Fruit fly (Drosophila melanogaster) whole organism, embryonic: ENCODE data around the gene Atg5.

Experiments
- Ada2b ChIP-seq: fragments of 200-800 bp; sonication (Bioruptor generic); IDR thresholded peaks from 2 replicates; pipeline ENCODE4 v1.3.6; 2022; ENCODE audit warnings: missing biosample characterization, missing genetic modification characterization
- CG10274 ChIP-seq: fragments of 200-800 bp; sonication (Bioruptor generic); optimal IDR thresholded peaks from 3 replicates; lab custom pipeline; 2017; ENCODE audit warnings: missing biosample characterization, mild to moderate bottlenecking, missing genetic modification characterization
- CG11723 ChIP-seq: fragments of 200-800 bp; sonication (Bioruptor generic); optimal IDR thresholded peaks from 2 replicates; lab custom pipeline; 2017; ENCODE audit warnings: missing biosample characterization, mild to moderate bottlenecking, missing genetic modification characterization
- CG13775 ChIP-seq: fragments of 200-800 bp; sonication (Bioruptor generic); optimal IDR thresholded peaks from 3 replicates; lab custom pipeline; 2017; ENCODE audit warnings: missing biosample characterization, mild to moderate bottlenecking, missing genetic modification characterization
- CG14965 ChIP-seq: fragments of 200-800 bp; sonication (Bioruptor generic); optimal IDR thresholded peaks from 2 replicates; lab custom pipeline; 2016; ENCODE audit warnings: missing biosample characterization, missing genetic modification characterization, borderline replicate concordance
- CG1602 ChIP-seq: fragments of 200-800 bp; sonication (Bioruptor generic); optimal IDR thresholded peaks from 3 replicates; lab custom pipeline; 2016; ENCODE audit warnings: missing biosample characterization, missing genetic modification characterization
- CG16815 ChIP-seq: fragments of 200-800 bp; sonication (Bioruptor generic); optimal IDR thresholded peaks from 3 replicates; lab custom pipeline; 2017; ENCODE audit warnings: missing biosample characterization, mild to moderate bottlenecking, missing genetic modification characterization
- CG18262 ChIP-seq: fragments of 200-800 bp; optimal IDR thresholded peaks from 3 replicates; lab custom pipeline; 2019; ENCODE audit warnings: missing biosample characterization, mild to moderate bottlenecking, missing genetic modification characterization, moderate library complexity
- CG31365 ChIP-seq: fragments of 200-800 bp; sonication (Bioruptor generic); optimal IDR thresholded peaks from 2 replicates; lab custom pipeline; 2018; ENCODE audit warnings: missing biosample characterization, mild to moderate bottlenecking, missing genetic modification characterization
- CG32767 ChIP-seq: fragments of 200-800 bp; sonication (Bioruptor generic); IDR thresholded peaks from 2 replicates; pipeline ENCODE4 v1.3.6; 2022; ENCODE audit warnings: missing biosample characterization, missing genetic modification characterization
- CG3407 ChIP-seq: fragments of 200-800 bp; sonication (Bioruptor generic); optimal IDR thresholded peaks from 2 replicates; lab custom pipeline; 2018; ENCODE audit warnings: missing biosample characterization, mild to moderate bottlenecking, missing genetic modification characterization
- CG7786 ChIP-seq: fragments of 200-800 bp; sonication (Bioruptor generic); optimal IDR thresholded peaks from 2 replicates; lab custom pipeline; 2016; ENCODE audit warnings: missing biosample characterization, missing genetic modification characterization
- CG8089 ChIP-seq: fragments of 200-800 bp; sonication (Bioruptor generic); optimal IDR thresholded peaks from 3 replicates; lab custom pipeline; 2016; ENCODE audit warnings: missing biosample characterization, missing genetic modification characterization
- Chrac-16 ChIP-seq: fragments of 200-800 bp; sonication (Bioruptor generic); optimal IDR thresholded peaks from 3 replicates; lab custom pipeline; 2016; ENCODE audit warnings: missing biosample characterization, missing genetic modification characterization
- D ChIP-seq, 2 experiments: fragments of 200-800 bp in 1 of 2; fragments of >200 bp in 1 of 2; sonication (Bioruptor generic) in 1 of 2; optimal IDR thresholded peaks; 2 replicates in 1 of 2; 3 replicates in 1 of 2; lab custom pipeline; 2017; ENCODE audit warnings: mild to moderate bottlenecking in 1 of 2, missing biosample characterization in 1 of 2, missing genetic modification characterization in 1 of 2, missing genetic modification reagents in 1 of 2
- Ets65A ChIP-seq: fragments of 200-800 bp; sonication (Bioruptor generic); peaks from one replicate; lab custom pipeline; 2016; ENCODE audit warnings: missing biosample characterization, missing genetic modification characterization
- HHEX ChIP-seq: fragments of 200-800 bp; sonication (Bioruptor generic); optimal IDR thresholded peaks from 3 replicates; lab custom pipeline; 2017; ENCODE audit warnings: missing biosample characterization, mild to moderate bottlenecking, missing genetic modification characterization, missing genetic modification reagents
- HLH3B ChIP-seq: fragments of 200-800 bp; sonication (Bioruptor generic); IDR thresholded peaks from 2 replicates; pipeline ENCODE4 v1.3.6; 2022; ENCODE audit warnings: missing biosample characterization, missing genetic modification characterization
- Med ChIP-seq: fragments of 200-800 bp; sonication (Bioruptor generic); peaks from one replicate; lab custom pipeline; 2016; ENCODE audit warnings: missing biosample characterization, missing genetic modification characterization, mild to moderate bottlenecking, inconsistent platforms, moderate library complexity
- Trl ChIP-seq, 3 experiments: fragments of >200 bp in 2 of 3; fragments of 200-800 bp in 1 of 3; sonication (Bioruptor generic) in 1 of 3; optimal IDR thresholded peaks; 2 replicates in 1 of 3; 3 replicates in 2 of 3; lab custom pipeline; 2016 to 2017; ENCODE audit warnings: missing biosample characterization in 1 of 3, missing genetic modification characterization in 1 of 3
- ab ChIP-seq: fragments of 200-800 bp; sonication (Bioruptor generic); optimal IDR thresholded peaks from 2 replicates; lab custom pipeline; 2016; ENCODE audit warnings: missing biosample characterization, missing genetic modification characterization
- ato ChIP-seq: fragments of 200-800 bp; sonication (Bioruptor generic); IDR thresholded peaks from 2 replicates; pipeline ENCODE4 v1.3.6; 2022; ENCODE audit warnings: missing biosample characterization, missing genetic modification characterization; ENCODE audit not compliant: partially characterized antibody
- bowl ChIP-seq: fragments of 200-800 bp; sonication (Bioruptor generic); IDR thresholded peaks from 2 replicates; pipeline ENCODE4 v1.3.6; 2022; ENCODE audit warnings: missing biosample characterization, missing genetic modification characterization
- chinmo ChIP-seq: fragments of 200-800 bp; sonication (Bioruptor generic); IDR thresholded peaks from 4 replicates; pipeline ENCODE4 v1.3.6; 2022; ENCODE audit warnings: missing biosample characterization, missing genetic modification characterization; ENCODE audit not compliant: partially characterized antibody
- crp ChIP-seq, 2 experiments: fragments of 200-800 bp; sonication (Bioruptor generic); optimal IDR thresholded peaks; 2 replicates in 1 of 2; 3 replicates in 1 of 2; lab custom pipeline; 2017; ENCODE audit warnings: missing biosample characterization in 2 of 2, missing genetic modification characterization in 2 of 2, mild to moderate bottlenecking in 1 of 2, moderate library complexity in 1 of 2
- dmrt99B ChIP-seq: fragments of 200-800 bp; sonication (Bioruptor generic); optimal IDR thresholded peaks from 2 replicates; lab custom pipeline; 2018; ENCODE audit warnings: missing biosample characterization, mild to moderate bottlenecking, missing genetic modification characterization, moderate library complexity
- en ChIP-seq: fragments of 200-800 bp; sonication (Bioruptor generic); optimal IDR thresholded peaks from 2 replicates; lab custom pipeline; 2016; ENCODE audit warnings: missing biosample characterization, missing genetic modification characterization
- fd102C ChIP-seq: fragments of 200-800 bp; sonication (Bioruptor generic); optimal IDR thresholded peaks from 2 replicates; lab custom pipeline; 2018; ENCODE audit warnings: missing biosample characterization, mild to moderate bottlenecking, missing genetic modification characterization, moderate library complexity
- fru ChIP-seq: fragments of >200 bp; optimal IDR thresholded peaks from 2 replicates; lab custom pipeline; 2017
- gce ChIP-seq: fragments of 200-800 bp; sonication (Bioruptor generic); IDR thresholded peaks from 3 replicates; pipeline ENCODE4 v1.3.6; 2022; ENCODE audit warnings: missing biosample characterization, missing genetic modification characterization
- gcm2 ChIP-seq: fragments of 200-800 bp; sonication (Bioruptor generic); optimal IDR thresholded peaks from 2 replicates; lab custom pipeline; 2016; ENCODE audit warnings: missing biosample characterization, missing genetic modification characterization
- hb ChIP-seq: fragments of 200-800 bp; sonication (Bioruptor generic); IDR thresholded peaks from 3 replicates; pipeline ENCODE4 v1.3.6; 2022; ENCODE audit warnings: missing biosample characterization, missing genetic modification characterization; ENCODE audit not compliant: partially characterized antibody
- hkb ChIP-seq, 2 experiments: fragments of 200-800 bp in 1 of 2; fragments of >200 bp in 1 of 2; sonication (Bioruptor generic) in 1 of 2; IDR thresholded peaks in 1 of 2; optimal IDR thresholded peaks in 1 of 2; 2 replicates each; pipeline versions ENCODE4 v1.3.6 to Lab custom; 2017 to 2022; ENCODE audit warnings: missing biosample characterization in 1 of 2, missing genetic modification characterization in 1 of 2
- ken ChIP-seq: fragments of 200-800 bp; sonication (Bioruptor generic); IDR thresholded peaks from 3 replicates; pipeline ENCODE4 v1.3.6; 2022; ENCODE audit warnings: missing biosample characterization, missing genetic modification characterization
- lbe ChIP-seq: fragments of 200-800 bp; sonication (Bioruptor generic); optimal IDR thresholded peaks from 2 replicates; lab custom pipeline; 2016; ENCODE audit warnings: missing biosample characterization, mild to moderate bottlenecking, missing genetic modification characterization
- pan ChIP-seq, 4 experiments: fragments of >200 bp in 3 of 4; fragments of 200-800 bp in 1 of 4; sonication (Bioruptor generic) in 1 of 4; optimal IDR thresholded peaks in 3 of 4; IDR thresholded peaks in 1 of 4; 2 replicates each; pipeline versions ENCODE4 v1.3.6 to Lab custom; 2017 to 2022; ENCODE audit warnings: missing biosample characterization in 2 of 4, missing genetic modification characterization in 2 of 4, mixed read lengths in 1 of 4
- row ChIP-seq: fragments of 200-800 bp; sonication (Bioruptor generic); IDR thresholded peaks from 3 replicates; pipeline ENCODE4 v1.3.6; 2022; ENCODE audit warnings: missing biosample characterization, missing genetic modification characterization
- scrt ChIP-seq: fragments of 200-800 bp; sonication (Bioruptor generic); optimal IDR thresholded peaks from 2 replicates; lab custom pipeline; 2018; ENCODE audit warnings: missing biosample characterization, mild to moderate bottlenecking, missing genetic modification characterization, moderate library complexity
- sd ChIP-seq: fragments of 200-800 bp; sonication (Bioruptor generic); optimal IDR thresholded peaks from 3 replicates; lab custom pipeline; 2018; ENCODE audit warnings: missing biosample characterization, mild to moderate bottlenecking, missing genetic modification characterization, moderate library complexity
- tap ChIP-seq: fragments of 200-800 bp; optimal IDR thresholded peaks from 3 replicates; lab custom pipeline; 2019; ENCODE audit warnings: missing biosample characterization, mild to moderate bottlenecking, missing genetic modification characterization, moderate library complexity
- toy ChIP-seq: fragments of 200-800 bp; sonication (Bioruptor generic); IDR thresholded peaks from 2 replicates; pipeline ENCODE4 v1.3.6; 2022; ENCODE audit warnings: missing biosample characterization, missing genetic modification characterization
- twi ChIP-seq: fragments of 200-800 bp; optimal IDR thresholded peaks from 2 replicates; lab custom pipeline; 2019; ENCODE audit warnings: missing biosample characterization, mild to moderate bottlenecking, missing genetic modification characterization, moderate library complexity
- usp ChIP-seq: fragments of >200 bp; optimal IDR thresholded peaks from 2 replicates; lab custom pipeline; 2017; ENCODE audit warnings: missing biosample characterization, missing genetic modification characterization
- vvl ChIP-seq: fragments of 200-800 bp; sonication (Bioruptor generic); IDR thresholded peaks from 2 replicates; pipeline ENCODE4 v1.3.6; 2022; ENCODE audit warnings: missing biosample characterization, missing genetic modification characterization
- wek ChIP-seq: fragments of 200-800 bp; sonication (Bioruptor generic); optimal IDR thresholded peaks from 3 replicates; lab custom pipeline; 2018; ENCODE audit warnings: missing biosample characterization, mild to moderate bottlenecking, missing genetic modification characterization, moderate library complexity
- yki ChIP-seq: fragments of >200 bp; optimal IDR thresholded peaks from 3 replicates; lab custom pipeline; 2018
- z ChIP-seq: fragments of 200-800 bp; sonication (Bioruptor generic); IDR thresholded peaks from 3 replicates; pipeline ENCODE4 v1.3.6; 2022; ENCODE audit warnings: missing biosample characterization, missing genetic modification characterization
- zfh1 ChIP-seq: fragments of 200-800 bp; sonication (Bioruptor generic); IDR thresholded peaks from 3 replicates; pipeline ENCODE4 v1.3.6; 2022; ENCODE audit warnings: missing biosample characterization, missing genetic modification characterization

The Atg5 gene

DNA sequence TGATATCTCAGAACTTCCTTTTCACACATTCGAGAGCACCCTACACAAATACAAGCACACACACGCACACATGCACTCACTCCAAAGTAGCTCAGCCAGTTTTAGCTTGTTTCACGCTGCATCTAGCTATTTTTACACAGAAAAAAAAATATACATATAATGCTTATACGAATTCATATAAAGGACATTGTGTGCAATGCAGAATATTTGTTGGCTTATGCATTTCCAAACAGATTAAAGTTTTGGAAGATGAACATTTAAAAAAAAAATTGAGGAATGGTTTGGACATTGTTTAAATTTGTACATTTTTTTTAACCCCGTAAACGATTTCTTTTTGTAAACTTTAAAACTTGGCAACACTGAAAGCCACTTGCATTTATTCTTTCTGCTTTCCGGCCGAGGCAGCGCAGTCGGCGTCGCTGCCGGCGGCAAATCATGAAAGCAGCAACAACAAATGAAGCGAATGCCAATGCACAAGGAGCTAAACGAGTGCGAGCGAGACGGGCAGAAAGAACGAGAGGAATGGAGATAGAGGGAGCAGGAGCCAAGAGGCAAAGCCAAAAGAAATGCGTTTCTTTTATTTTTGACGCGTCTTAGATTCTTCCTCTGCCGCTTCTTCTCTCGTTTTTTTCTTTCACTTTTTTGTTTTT is 4.4 kb downstream of the Atg5 start (continued):
- TF ChIP-seq CG31365 (tag; lab: Kevin White, UChicago), result no peak
- peak; percentile 12 for TF ChIP-seq scrt
- TF ChIP-seq D (optimal IDR thresholded peaks at IDR 0.05; lab: Kevin White, UChicago), result no peak
- TF ChIP-seq D (GFP tag; optimal IDR thresholded peaks at IDR 0.05; lab: Kevin White, UChicago), result peak; percentile 84
- TF ChIP-seq gcm2 (GFP tag; lab: Kevin White, UChicago), result no peak
- TF ChIP-seq toy (GFP tag; lab: Robert Waterston, UW), result no peak
- no peak for TF ChIP-seq sd (tag; lab: Kevin White, UChicago)
- TF ChIP-seq Ada2b (GFP tag; lab: Robert Waterston, UW), result no peak
- peak; percentile 47 for TF ChIP-seq tap (tag; lab: Kevin White, UChicago)
- TF ChIP-seq Trl (optimal IDR thresholded peaks at IDR 0.05; lab: Kevin White, UChicago), result no peak
- peak; percentile 79 for TF ChIP-seq Trl (GFP tag; optimal IDR thresholded peaks at IDR 0.05; lab: Kevin White, UChicago)
- peak; percentile 69 for TF ChIP-seq CG3407 (GFP tag; lab: Kevin White, UChicago)
- TF ChIP-seq CG13775, result peak; percentile 80
- no peak for TF ChIP-seq ab
- no peak for TF ChIP-seq pan (optimal IDR thresholded peaks at IDR 0.05; lab: Kevin White, UChicago)
- TF ChIP-seq pan (GFP tag; optimal IDR thresholded peaks at IDR 0.05 in 1 of 2, IDR thresholded peaks at IDR 0.05 in 1 of 2), result peak in 1 of 2 experiments; percentile 52
- TF ChIP-seq hkb (optimal IDR thresholded peaks at IDR 0.05; lab: Kevin White, UChicago), result no peak
- TF ChIP-seq hkb (GFP tag; IDR thresholded peaks at IDR 0.05; lab: Robert Waterston, UW), result peak; percentile 64
- peak in 1 of 2 experiments; percentile 24 for TF ChIP-seq crp (GFP tag; optimal IDR thresholded peaks at IDR 0.05; lab: Kevin White, UChicago)
- peak; percentile 70 for TF ChIP-seq Med (GFP tag; lab: Kevin White, UChicago)
- TF ChIP-seq Ets65A, result peak; percentile 92
- peak; percentile 73 for TF ChIP-seq fd102C (GFP tag; lab: Kevin White, UChicago)
- TF ChIP-seq CG1602, result peak; percentile 83
- no peak for TF ChIP-seq ato (GFP tag; lab: Robert Waterston, UW)
- TF ChIP-seq lbe (GFP tag; lab: Kevin White, UChicago), result peak; percentile 47
- TF ChIP-seq fru (lab: Kevin White, UChicago), result no peak
- peak; percentile 65 for TF ChIP-seq twi (tag; lab: Kevin White, UChicago)
- peak; percentile 86 for TF ChIP-seq CG16815 (GFP tag; lab: Kevin White, UChicago)
- peak; percentile 29 for TF ChIP-seq en (GFP tag; lab: Kevin White, UChicago)
- TF ChIP-seq ken (GFP tag; lab: Robert Waterston, UW), result peak; percentile 71
- TF ChIP-seq CG7786 (GFP tag; lab: Kevin White, UChicago), result peak; percentile 34
- no peak for TF ChIP-seq hb
- TF ChIP-seq dmrt99B (tag; lab: Kevin White, UChicago), result peak; percentile 78
- TF ChIP-seq chinmo, result no peak
- TF ChIP-seq CG14965 (GFP tag; lab: Kevin White, UChicago), result no peak
- no peak for TF ChIP-seq yki (lab: Kevin White, UChicago)
- peak; percentile 85 for TF ChIP-seq zfh1 (GFP tag; lab: Robert Waterston, UW)
- no peak for TF ChIP-seq wek (GFP tag; lab: Kevin White, UChicago)
- peak; percentile 27 for TF ChIP-seq CG10274 (GFP tag; lab: Kevin White, UChicago)
- peak; percentile 26 for TF ChIP-seq HHEX (GFP tag; lab: Kevin White, UChicago)
- peak; percentile 49; the same call in 1 of the 2 replicates for TF ChIP-seq HLH3B (GFP tag; lab: Robert Waterston, UW)
- TF ChIP-seq row (GFP tag; lab: Robert Waterston, UW), result peak; percentile 71
- TF ChIP-seq gce (GFP tag; lab: Robert Waterston, UW), result 0 out of 3 replicates have a peak, but pooled peaks have one; percentile 41
- no peak for TF ChIP-seq usp (GFP tag; lab: Kevin White, UChicago)
- peak; percentile 64 for TF ChIP-seq CG11723
- peak; percentile 94 for TF ChIP-seq CG18262 (tag; lab: Kevin White, UChicago)
- TF ChIP-seq CG32767 (GFP tag; lab: Robert Waterston, UW), result peak; percentile 49; the same call in 1 of the 2 replicates
- TF ChIP-seq Chrac-16, result peak; percentile 83
- 0 out of 3 replicates have a peak, but pooled peaks have one; percentile 25 for TF ChIP-seq z (GFP tag; lab: Robert Waterston, UW)
- TF ChIP-seq CG8089 (GFP tag; lab: Kevin White, UChicago), result peak; percentile 73
- TF ChIP-seq vvl (GFP tag; lab: Robert Waterston, UW), result peak; percentile 77
- 0 out of 2 replicates have a peak, but pooled peaks have one; percentile 36 for TF ChIP-seq bowl (GFP tag; lab: Robert Waterston, UW)
